Fruit fly (Drosophila melanogaster) whole organism, adult: ENCODE results near the gene CG6800.

Experiments used
- CG11617 ChIP-seq: fragments of 200-800 bp; sonication (Bioruptor generic); optimal IDR thresholded peaks from 2 replicates; lab custom pipeline; 2017; ENCODE audit warnings: mild to moderate bottlenecking, missing biosample characterization, missing genetic modification reagents, missing genetic modification characterization
- CG12768 ChIP-seq: fragments of 200-800 bp; sonication (Bioruptor generic); optimal IDR thresholded peaks from 2 replicates; lab custom pipeline; 2017; ENCODE audit warnings: missing biosample characterization, missing genetic modification characterization, mild to moderate bottlenecking, moderate library complexity, missing genetic modification reagents
- CG14711 ChIP-seq: fragments of 200-800 bp; sonication (Bioruptor generic); optimal IDR thresholded peaks from 2 replicates; lab custom pipeline; 2018; ENCODE audit warnings: missing biosample characterization, mild to moderate bottlenecking, missing genetic modification characterization, moderate library complexity
- CG1620 ChIP-seq: fragments of 200-800 bp; sonication (Bioruptor generic); optimal IDR thresholded peaks from 2 replicates; lab custom pipeline; 2016; ENCODE audit warnings: missing biosample characterization, missing genetic modification characterization
- CG33017 ChIP-seq: fragments of 200-800 bp; sonication (Bioruptor generic); optimal IDR thresholded peaks from 2 replicates; lab custom pipeline; 2018; ENCODE audit warnings: missing biosample characterization, mild to moderate bottlenecking, missing genetic modification characterization, moderate library complexity
- CG5204 ChIP-seq: fragments of 200-800 bp; sonication (Bioruptor generic); optimal IDR thresholded peaks from 2 replicates; lab custom pipeline; 2016; ENCODE audit warnings: missing biosample characterization, missing genetic modification characterization
- CG7045 ChIP-seq: fragments of 200-800 bp; sonication (Bioruptor generic); optimal IDR thresholded peaks from 2 replicates; lab custom pipeline; 2017; ENCODE audit warnings: missing biosample characterization, mild to moderate bottlenecking, missing genetic modification characterization
- CG7101 ChIP-seq: fragments of 200-800 bp; sonication (Bioruptor generic); optimal IDR thresholded peaks from 2 replicates; lab custom pipeline; 2018; ENCODE audit warnings: missing biosample characterization, mild to moderate bottlenecking, missing genetic modification characterization, moderate library complexity
- Crg-1 ChIP-seq: fragments of 200-800 bp; sonication (Bioruptor generic); optimal IDR thresholded peaks from 2 replicates; lab custom pipeline; 2016; ENCODE audit warnings: missing biosample characterization, missing genetic modification characterization
- Hr96 ChIP-seq: fragments of 200-800 bp; sonication (Bioruptor generic); optimal IDR thresholded peaks from 2 replicates; lab custom pipeline; 2016; ENCODE audit warnings: missing biosample characterization, missing genetic modification characterization
- Mnt ChIP-seq: fragments of 200-800 bp; sonication (Bioruptor generic); optimal IDR thresholded peaks from 2 replicates; lab custom pipeline; 2016; ENCODE audit warnings: missing biosample characterization, mild to moderate bottlenecking, missing genetic modification characterization
- bab1 ChIP-seq: fragments of 200-800 bp; sonication (Bioruptor generic); optimal IDR thresholded peaks from 3 replicates; lab custom pipeline; 2019; ENCODE audit warnings: missing biosample characterization, mild to moderate bottlenecking, missing genetic modification characterization, moderate library complexity
- cic ChIP-seq: fragments of 200-800 bp; sonication (Bioruptor generic); optimal IDR thresholded peaks from 2 replicates; lab custom pipeline; 2017; ENCODE audit warnings: missing biosample characterization, mild to moderate bottlenecking, missing genetic modification characterization, moderate library complexity
- cnc ChIP-seq, 2 experiments: fragments of >200 bp; optimal IDR thresholded peaks; 2 replicates each; lab custom pipeline; 2017
- kay ChIP-seq: fragments of 200-800 bp; sonication (Bioruptor generic); peaks from one replicate; lab custom pipeline; 2016; ENCODE audit warnings: missing biosample characterization, missing genetic modification characterization, borderline replicate concordance
- ovo ChIP-seq: fragments of 200-800 bp; sonication (Bioruptor generic); optimal IDR thresholded peaks from 2 replicates; lab custom pipeline; 2016; ENCODE audit warnings: missing biosample characterization, missing genetic modification characterization
- pad ChIP-seq: fragments of 200-800 bp; sonication (Bioruptor generic); optimal IDR thresholded peaks from 3 replicates; lab custom pipeline; 2017; ENCODE audit warnings: missing biosample characterization, missing genetic modification characterization, mild to moderate bottlenecking, moderate library complexity, missing genetic modification reagents
- tj ChIP-seq: fragments of 200-800 bp; sonication (Bioruptor generic); optimal IDR thresholded peaks from 3 replicates; lab custom pipeline; 2017; ENCODE audit warnings: missing biosample characterization, mild to moderate bottlenecking, missing genetic modification characterization, moderate library complexity
- toe ChIP-seq: fragments of 200-800 bp; sonication (Bioruptor generic); optimal IDR thresholded peaks from 2 replicates; lab custom pipeline; 2016; ENCODE audit warnings: missing biosample characterization, missing genetic modification characterization

The CG6800 gene

dm6 chr3R:21777660-21778059 lies 1.7 kb downstream of the CG6800 start, which contains the start of gene Polr1H:
TSS of gene Polr1H (minus strand) at chr3R:21777847.
- TF ChIP-seq CG33017 (no peak), bab1 (GFP tag; lab: Kevin White, UChicago) (peak; percentile 44), Mnt (GFP tag; lab: Kevin White, UChicago) (peak; percentile 97), kay (peak; percentile 10)

DNA sequence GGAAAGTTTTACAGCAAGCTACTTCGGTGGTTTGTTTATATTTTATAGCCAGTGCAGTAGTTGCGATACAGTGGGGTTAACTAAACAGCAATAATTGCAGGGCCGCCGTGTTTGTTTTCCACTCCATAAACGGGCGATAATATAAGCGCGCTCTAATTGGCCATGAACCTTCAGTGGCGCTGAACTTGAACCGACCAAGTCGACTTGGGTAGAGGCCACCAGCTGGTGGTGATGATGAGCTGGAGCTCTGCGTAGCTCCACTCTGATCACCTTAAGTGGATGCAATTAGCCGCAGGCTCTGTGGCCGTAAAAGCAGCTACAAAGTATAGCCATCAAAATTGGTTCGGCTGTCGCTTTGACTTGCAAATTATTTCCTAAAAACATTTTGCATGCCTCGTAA lies 4.1 kb downstream of the CG6800 start:
- TF ChIP-seq pad (no peak), ovo (GFP tag; lab: Kevin White, UChicago) (no peak), kay (no peak), CG33017 (no peak), CG12768 (GFP tag; lab: Kevin White, UChicago) (peak; percentile 14), CG7101 (tag; lab: Kevin White, UChicago) (no peak)

- TF ChIP-seq toe (GFP tag; lab: Kevin White, UChicago) = no peak
- TF ChIP-seq CG5204 (GFP tag; lab: Kevin White, UChicago) = no peak
- TF ChIP-seq pad = no peak
- no peak for TF ChIP-seq Hr96 (GFP tag; lab: Kevin White, UChicago)
Observed at dm6 chr3R:21781448-21781847, 5.5 kb downstream of the CG6800 start.

DNA sequence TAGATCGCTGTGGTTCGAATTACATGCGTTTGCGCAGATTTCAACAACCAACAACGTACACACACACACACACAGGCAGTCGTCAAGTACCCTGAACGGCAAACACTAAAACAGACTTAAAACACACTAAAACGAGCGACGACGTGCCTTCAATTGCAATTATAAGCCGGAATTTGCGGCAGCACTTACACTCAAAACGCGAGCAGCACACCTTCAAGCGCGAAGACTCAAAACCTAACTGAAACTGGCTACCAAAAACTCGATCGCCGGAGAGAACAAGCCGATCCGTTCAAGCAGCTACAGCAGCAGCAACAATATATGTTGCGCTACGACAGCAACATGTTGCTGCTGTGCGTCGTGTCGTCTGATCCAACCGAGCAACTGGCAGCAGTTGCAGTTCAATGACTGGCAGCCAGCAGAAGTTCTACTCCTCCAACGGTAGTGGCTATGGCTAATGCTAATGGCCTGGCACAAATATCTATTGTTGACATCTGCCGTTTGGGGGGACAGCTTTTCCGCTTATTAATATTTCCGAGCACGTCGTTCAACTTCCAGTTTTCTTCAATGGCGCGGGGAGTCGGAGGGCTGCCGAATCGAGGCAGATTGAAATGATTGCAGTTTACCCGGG lies 6.5 kb downstream of the CG6800 start, which contains the start of gene tsl:
Gene tsl, minus strand, starts transcription at position 242 of the 628 bp plus-strand sequence.
- no peak for TF ChIP-seq CG33017
- peak; percentile 23 for TF ChIP-seq cic

dm6 chr3R:21790392-21790791 lies 14.5 kb downstream of the CG6800 start:
- no peak for TF ChIP-seq CG14711
- no peak for TF ChIP-seq bab1 (GFP tag; lab: Kevin White, UChicago)
- TF ChIP-seq kay = no peak
- TF ChIP-seq pad = no peak
- no peak for TF ChIP-seq cnc (optimal IDR thresholded peaks at IDR 0.05; lab: Kevin White, UChicago)
- no peak for TF ChIP-seq CG7045 (GFP tag; lab: Kevin White, UChicago)
- no peak for TF ChIP-seq CG12768 (GFP tag; lab: Kevin White, UChicago)
- TF ChIP-seq cic = no peak
- TF ChIP-seq Crg-1 (GFP tag; lab: Kevin White, UChicago) = no peak
- no peak for TF ChIP-seq CG5204 (GFP tag; lab: Kevin White, UChicago)
- no peak for TF ChIP-seq ovo (GFP tag; lab: Kevin White, UChicago)
- TF ChIP-seq tj (GFP tag; lab: Kevin White, UChicago) = no peak

dm6 chr3R:21793760-21794159 lies 17.8 kb downstream of the CG6800 start:
- TF ChIP-seq cic (no peak), CG14711 (no peak), CG33017 (no peak), CG7101 (tag; lab: Kevin White, UChicago) (no peak), kay (no peak), Mnt (GFP tag; lab: Kevin White, UChicago) (no peak), cnc (optimal IDR thresholded peaks at IDR 0.05; lab: Kevin White, UChicago) (no peak), CG11617 (GFP tag; lab: Kevin White, UChicago) (no peak), CG5204 (GFP tag; lab: Kevin White, UChicago) (no peak)

DNA sequence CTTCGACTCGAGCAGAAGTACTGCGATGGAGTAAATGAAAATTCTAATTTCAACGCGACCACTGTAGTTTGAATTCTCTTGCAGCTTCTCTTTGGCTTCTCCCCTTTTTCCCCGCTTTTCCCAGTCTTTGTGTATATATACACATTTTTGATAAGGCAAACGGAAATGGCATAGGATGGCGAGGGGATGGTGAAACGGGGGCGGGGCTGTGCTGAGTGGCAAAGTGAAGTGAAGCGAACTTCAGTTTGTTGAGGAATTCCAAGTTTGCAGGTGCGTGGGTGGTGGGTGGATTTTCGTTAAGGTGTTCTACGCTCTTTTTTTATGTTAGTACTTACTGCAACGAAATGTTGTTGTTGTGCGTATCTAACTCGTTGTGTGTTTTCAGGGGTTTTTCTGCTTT lies 31.3 kb downstream of the CG6800 start:
- TF ChIP-seq CG7045 (GFP tag; lab: Kevin White, UChicago) (no peak), cnc (optimal IDR thresholded peaks at IDR 0.05; lab: Kevin White, UChicago) (no peak), CG1620 (GFP tag; lab: Kevin White, UChicago) (no peak), CG33017 (no peak), Crg-1 (GFP tag; lab: Kevin White, UChicago) (no peak), Mnt (GFP tag; lab: Kevin White, UChicago) (no peak), CG14711 (no peak)

DNA sequence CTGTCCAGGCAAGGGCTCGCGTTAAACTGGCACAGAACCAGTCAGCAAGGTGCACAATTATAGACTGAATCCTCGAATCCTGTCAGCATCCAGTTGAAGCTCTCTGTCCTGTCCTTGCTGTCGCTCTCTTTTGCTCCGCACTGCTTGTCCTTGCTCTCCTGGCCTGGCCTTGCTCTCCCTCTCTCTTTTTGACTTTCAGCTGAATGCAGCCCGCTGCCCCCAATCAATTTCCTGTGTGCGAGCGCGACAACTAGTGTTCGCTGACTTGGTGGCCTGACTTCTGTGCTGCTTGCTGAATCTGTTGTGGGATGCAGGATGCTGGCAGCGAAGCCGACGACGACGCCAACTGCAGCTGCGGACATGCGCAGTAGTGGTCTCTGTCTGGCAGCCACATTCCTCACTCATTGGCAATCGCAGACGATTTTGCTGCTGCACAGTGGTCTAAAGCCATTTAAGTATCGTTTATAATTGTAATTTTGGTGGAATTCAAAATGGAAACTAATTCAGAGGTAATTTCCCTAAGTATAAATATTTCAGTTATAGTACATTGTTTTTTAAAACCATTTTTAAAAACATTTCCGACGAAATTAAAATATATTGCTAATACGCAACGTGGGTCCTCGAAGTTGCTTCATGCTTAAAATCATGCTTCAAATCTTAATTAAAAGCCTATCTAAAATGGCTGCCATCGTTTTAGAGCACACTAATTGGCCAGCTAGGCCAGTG lies 32.8 kb downstream of the CG6800 start:
- TF ChIP-seq toe (GFP tag; lab: Kevin White, UChicago) (peak; percentile 6), Hr96 (GFP tag; lab: Kevin White, UChicago) (no peak), CG11617 (GFP tag; lab: Kevin White, UChicago) (no peak)
